Worm (Caenorhabditis elegans): ENCODE data around the gene srh-116.

DNA sequence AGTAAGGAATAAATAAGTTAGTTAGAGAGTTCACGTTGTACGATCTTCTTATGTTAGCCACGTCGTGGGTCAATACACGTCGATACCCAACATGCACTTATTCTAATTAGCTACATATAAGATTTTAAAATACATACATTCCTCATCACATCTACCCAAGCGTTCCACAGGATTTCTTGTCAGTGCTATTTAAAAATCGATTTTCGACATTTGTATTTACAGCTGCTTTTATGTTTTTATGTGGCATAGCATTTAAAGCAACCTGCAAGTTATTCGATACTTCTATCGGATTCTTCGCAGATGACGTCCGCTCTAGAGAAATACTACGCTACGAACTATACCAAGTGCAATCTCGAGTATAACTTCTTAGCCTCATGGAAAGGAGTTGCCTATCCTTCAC is 526 bp upstream of the srh-116 start, which contains the start of gene srh-115:
- TF ChIP-seq ceh-27 (GFP tag; optimal IDR thresholded peaks at IDR 0.05) (no peak), madf-6 (GFP tag; IDR thresholded peaks at IDR 0.05) (no peak), madf-3 (GFP tag; IDR thresholded peaks at IDR 0.05) (no peak), madf-8 (GFP tag; conservative IDR thresholded peaks at IDR 0.05) (no peak), ama-1 (optimal IDR thresholded peaks at IDR 0.05) (no peak), ama-1 (GFP tag; optimal IDR thresholded peaks at IDR 0.05) (no peak), ztf-26 (tag; optimal IDR thresholded peaks at IDR 0.05) (no peak), snpc-3.4 (tag; optimal IDR thresholded peaks at IDR 0.05) (no peak)
